Worm (Caenorhabditis elegans) whole organism, L3 larva: ENCODE results near the gene nhr-163.

Experiments
- R02D3.7 ChIP-seq: fragments of 150-350 bp; optimal IDR thresholded peaks from 2 replicates; lab custom pipeline; 2014; ENCODE audit warnings: missing biosample characterization, missing genetic modification characterization
- aly-2 ChIP-seq: fragments of 150-350 bp; optimal IDR thresholded peaks from 2 replicates; lab custom pipeline; 2014; ENCODE audit warnings: missing biosample characterization, missing genetic modification characterization
- ceh-16 ChIP-seq: sonication (generic microtip); optimal IDR thresholded peaks from 2 replicates; lab custom pipeline; 2017; ENCODE audit warnings: missing biosample characterization, missing genetic modification characterization
- ceh-28 ChIP-seq: fragments of 150-350 bp; optimal IDR thresholded peaks from 2 replicates; lab custom pipeline; 2014; ENCODE audit warnings: missing biosample characterization, missing genetic modification reagents, missing genetic modification characterization
- ceh-82 ChIP-seq: fragments of 150-350 bp; optimal IDR thresholded peaks from 2 replicates; lab custom pipeline; 2014; ENCODE audit warnings: missing biosample characterization, missing genetic modification characterization
- daf-12 ChIP-seq: fragments of 150-350 bp; optimal IDR thresholded peaks from 2 replicates; lab custom pipeline; 2014; ENCODE audit warnings: missing biosample characterization, missing genetic modification reagents, missing genetic modification characterization
- elt-2 ChIP-seq: sonication (generic microtip); optimal IDR thresholded peaks from 2 replicates; lab custom pipeline; 2016; ENCODE audit warnings: missing genetic modification reagents, mild to moderate bottlenecking, missing genetic modification characterization, missing compliant biosample characterization
- elt-3 ChIP-seq, 3 experiments: fragments of 150-350 bp in 1 of 3; sonication (generic microtip) in 2 of 3; optimal IDR thresholded peaks; 2 replicates in 2 of 3; 4 replicates in 1 of 3; lab custom pipeline; 2014 to 2017; ENCODE audit warnings: missing biosample characterization in 3 of 3, missing genetic modification characterization in 3 of 3
- eor-1 ChIP-seq, 2 experiments: fragments of 150-350 bp; optimal IDR thresholded peaks; 2 replicates each; lab custom pipeline; 2014 to 2018; ENCODE audit warnings: missing biosample characterization in 2 of 2, missing genetic modification characterization in 2 of 2
- fkh-2 ChIP-seq: fragments of 150-350 bp; optimal IDR thresholded peaks from 2 replicates; lab custom pipeline; 2014; ENCODE audit warnings: missing biosample characterization, missing genetic modification reagents, missing genetic modification characterization
- jun-1 ChIP-seq: fragments of 150-350 bp; optimal IDR thresholded peaks from 2 replicates; lab custom pipeline; 2014; ENCODE audit warnings: missing biosample characterization, missing genetic modification reagents, missing genetic modification characterization
- mdl-1 ChIP-seq: fragments of 150-350 bp; optimal IDR thresholded peaks from 2 replicates; lab custom pipeline; 2014; ENCODE audit warnings: missing biosample characterization, missing genetic modification characterization
- mml-1 ChIP-seq: fragments of 150-350 bp; sonication (generic microtip); optimal IDR thresholded peaks from 3 replicates; lab custom pipeline; 2014; ENCODE audit warnings: missing biosample characterization, missing genetic modification characterization
- nhr-23 ChIP-seq: fragments of 150-350 bp; optimal IDR thresholded peaks from 2 replicates; lab custom pipeline; 2014; ENCODE audit warnings: missing biosample characterization, missing genetic modification reagents, missing genetic modification characterization
- nhr-237 ChIP-seq: fragments of 150-350 bp; optimal IDR thresholded peaks from 2 replicates; lab custom pipeline; 2014; ENCODE audit warnings: missing biosample characterization, missing genetic modification characterization
- nhr-25 ChIP-seq: sonication (generic microtip); optimal IDR thresholded peaks from 2 replicates; lab custom pipeline; 2017; ENCODE audit warnings: missing biosample characterization, missing genetic modification characterization
- nhr-28 ChIP-seq: fragments of 150-350 bp; optimal IDR thresholded peaks from 2 replicates; lab custom pipeline; 2014; ENCODE audit warnings: missing biosample characterization, missing genetic modification characterization
- nhr-43 ChIP-seq: sonication (generic microtip); optimal IDR thresholded peaks from 2 replicates; lab custom pipeline; 2016; ENCODE audit warnings: mild to moderate bottlenecking, missing genetic modification characterization, missing compliant biosample characterization; ENCODE audit not compliant: poor library complexity, severe bottlenecking
- nhr-67 ChIP-seq: fragments of 150-350 bp; optimal IDR thresholded peaks from 2 replicates; lab custom pipeline; 2014; ENCODE audit warnings: missing biosample characterization, missing genetic modification characterization
- nhr-76 ChIP-seq: fragments of 150-350 bp; sonication (generic microtip); optimal IDR thresholded peaks from 5 replicates; lab custom pipeline; 2014; ENCODE audit warnings: missing biosample characterization, missing genetic modification characterization
- nhr-77 ChIP-seq: fragments of 150-350 bp; optimal IDR thresholded peaks from 2 replicates; lab custom pipeline; 2014; ENCODE audit warnings: missing biosample characterization, missing genetic modification characterization
- pha-4 ChIP-seq: fragments of 150-350 bp; optimal IDR thresholded peaks from 2 replicates; lab custom pipeline; 2014; ENCODE audit warnings: missing biosample characterization, missing genetic modification reagents, missing genetic modification characterization
- pqm-1 ChIP-seq: fragments of 150-350 bp; optimal IDR thresholded peaks from 2 replicates; lab custom pipeline; 2017; ENCODE audit warnings: missing biosample characterization, missing genetic modification characterization, inconsistent platforms
- sea-2 ChIP-seq: fragments of 150-350 bp; sonication (generic microtip); optimal IDR thresholded peaks from 4 replicates; lab custom pipeline; 2014; ENCODE audit warnings: missing biosample characterization, missing genetic modification reagents, missing genetic modification characterization
- skn-1 ChIP-seq: fragments of 150-350 bp; optimal IDR thresholded peaks from 2 replicates; lab custom pipeline; 2014; ENCODE audit warnings: missing biosample characterization, missing genetic modification characterization
- snpc-4 ChIP-seq: fragments of 150-350 bp; optimal IDR thresholded peaks from 2 replicates; lab custom pipeline; 2014; ENCODE audit warnings: missing biosample characterization, missing genetic modification characterization
- unc-39 ChIP-seq: sonication (generic microtip); optimal IDR thresholded peaks from 4 replicates; lab custom pipeline; 2017; ENCODE audit warnings: missing biosample characterization, missing genetic modification characterization
- unc-62 ChIP-seq: fragments of 150-350 bp; sonication (generic microtip); optimal IDR thresholded peaks from 4 replicates; lab custom pipeline; 2014; ENCODE audit warnings: missing biosample characterization, missing genetic modification reagents, missing genetic modification characterization
- zag-1 ChIP-seq: fragments of 150-350 bp; optimal IDR thresholded peaks from 2 replicates; lab custom pipeline; 2014; ENCODE audit warnings: missing biosample characterization, missing genetic modification characterization
- ztf-11 ChIP-seq: fragments of 150-350 bp; optimal IDR thresholded peaks from 2 replicates; lab custom pipeline; 2014; ENCODE audit warnings: missing biosample characterization, missing genetic modification characterization
- ztf-4 ChIP-seq: fragments of 150-350 bp; optimal IDR thresholded peaks from 2 replicates; lab custom pipeline; 2014; ENCODE audit warnings: missing biosample characterization, missing genetic modification characterization

Gene nhr-163

ce11 chrV:6976047-6976446 is 9.8 kb downstream of the nhr-163 start, which contains the start of gene srx-16:
Gene srx-16, plus strand, starts transcription at chrV:6976347.
- TF ChIP-seq eor-1 (tag; optimal IDR thresholded peaks at IDR 0.05; lab: Kevin White, UChicago) = no peak
- no peak for TF ChIP-seq elt-2 (tag; lab: Kevin White, UChicago)
- TF ChIP-seq nhr-67 (tag; lab: Kevin White, UChicago) = no peak
- no peak for TF ChIP-seq ceh-16

- no peak for TF ChIP-seq eor-1 (tag; optimal IDR thresholded peaks at IDR 0.05; lab: Kevin White, UChicago)
- TF ChIP-seq nhr-43 (tag; lab: Kevin White, UChicago) = no peak
- TF ChIP-seq nhr-77 (tag; lab: Kevin White, UChicago) = no peak
Measured at ce11 chrV:6971567-6971966, 14.3 kb downstream of the nhr-163 start, which contains the start of gene srx-59. Gene srx-59, plus strand, starts transcription at chrV:6971867.

ce11 chrV:6969950-6970532 is 15.8 kb downstream of the nhr-163 start, which contains the start of gene ptr-15:
Gene ptr-15, minus strand, starts transcription at chrV:6970000.
- TF ChIP-seq elt-3 (tag; optimal IDR thresholded peaks at IDR 0.05; lab: Kevin White, UChicago) (peak in 1 of 3 experiments; percentile 19), nhr-23 (peak; percentile 82), nhr-25 (tag; lab: Kevin White, UChicago) (peak; percentile 13), nhr-43 (tag; lab: Kevin White, UChicago) (peak; percentile 34), nhr-77 (tag; lab: Kevin White, UChicago) (no peak)

ce11 chrV:6956237-6956636 is 29.6 kb downstream of the nhr-163 start, which contains the start of gene mec-1:
Gene mec-1, plus strand, starts transcription at chrV:6956537.
- TF ChIP-seq skn-1 (tag; lab: Kevin White, UChicago) = no peak
- TF ChIP-seq ceh-82 (tag; lab: Kevin White, UChicago) = no peak
- no peak for TF ChIP-seq ceh-28 (tag; lab: Kevin White, UChicago)
- no peak for TF ChIP-seq nhr-67 (tag; lab: Kevin White, UChicago)
- TF ChIP-seq nhr-43 (tag; lab: Kevin White, UChicago) = no peak
- TF ChIP-seq eor-1 (tag; optimal IDR thresholded peaks at IDR 0.05; lab: Kevin White, UChicago) = no peak
- TF ChIP-seq mml-1 (tag; lab: Kevin White, UChicago) = no peak
- no peak for TF ChIP-seq fkh-2 (tag; lab: Kevin White, UChicago)
- TF ChIP-seq pha-4 (tag; lab: Kevin White, UChicago) = no peak
- TF ChIP-seq sea-2 (GFP tag; lab: Kevin White, UChicago) = no peak
- no peak for TF ChIP-seq R02D3.7
- no peak for TF ChIP-seq pqm-1

ce11 chrV:6953797-6954196 is 32.0 kb downstream of the nhr-163 start, which contains the start of gene srg-31:
Gene srg-31, minus strand, starts transcription at chrV:6953897.
- TF ChIP-seq nhr-43 (tag; lab: Kevin White, UChicago) = no peak
- TF ChIP-seq ceh-82 (tag; lab: Kevin White, UChicago) = no peak
- TF ChIP-seq ceh-16 = no peak
- no peak for TF ChIP-seq pha-4 (tag; lab: Kevin White, UChicago)
- TF ChIP-seq nhr-67 (tag; lab: Kevin White, UChicago) = no peak
- TF ChIP-seq unc-39 (tag; lab: Kevin White, UChicago) = no peak
- TF ChIP-seq nhr-23 = no peak
- no peak for TF ChIP-seq pqm-1
- TF ChIP-seq jun-1 (tag; lab: Kevin White, UChicago) = no peak
- TF ChIP-seq nhr-28 = no peak
- TF ChIP-seq nhr-237 (tag; lab: Kevin White, UChicago) = no peak
- no peak for TF ChIP-seq ztf-4 (tag; lab: Kevin White, UChicago)
- TF ChIP-seq daf-12 = no peak
- no peak for TF ChIP-seq aly-2 (tag; lab: Kevin White, UChicago)
- TF ChIP-seq nhr-25 (tag; lab: Kevin White, UChicago) = no peak
- no peak for TF ChIP-seq snpc-4 (tag; lab: Kevin White, UChicago)
- no peak for TF ChIP-seq unc-62 (GFP tag; lab: Kevin White, UChicago)
- no peak for TF ChIP-seq zag-1
- TF ChIP-seq mdl-1 (tag; lab: Kevin White, UChicago) = no peak
- no peak for TF ChIP-seq nhr-76 (tag; lab: Kevin White, UChicago)

- TF ChIP-seq unc-62 (GFP tag; lab: Kevin White, UChicago) (no peak), ceh-16 (no peak), eor-1 (tag; optimal IDR thresholded peaks at IDR 0.05; lab: Kevin White, UChicago) (no peak), ztf-11 (tag; lab: Kevin White, UChicago) (no peak), elt-3 (tag; optimal IDR thresholded peaks at IDR 0.05; lab: Kevin White, UChicago) (no peak)
Measured at ce11 chrV:6951306-6951705, 34.5 kb downstream of the nhr-163 start, which contains the start of gene T07H8.11. Gene T07H8.11, minus strand, starts transcription at chrV:6951406.
